Fruit fly (Drosophila melanogaster) whole organism, embryonic: ENCODE results near the gene Vm26Ac.

Experiments used
- Atf-2 ChIP-seq: fragments of 200-800 bp; sonication (Bioruptor generic); optimal IDR thresholded peaks from 2 replicates; lab custom pipeline; 2016; ENCODE audit warnings: missing biosample characterization, missing genetic modification characterization
- CG1024 ChIP-seq: fragments of 200-800 bp; sonication (Bioruptor generic); IDR thresholded peaks from 2 replicates; pipeline ENCODE4 v1.3.6; 2022; ENCODE audit warnings: missing biosample characterization, missing genetic modification characterization
- CG10267 ChIP-seq: fragments of 200-800 bp; sonication (Bioruptor generic); optimal IDR thresholded peaks from 2 replicates; lab custom pipeline; 2018; ENCODE audit warnings: missing biosample characterization, mild to moderate bottlenecking, missing genetic modification characterization, moderate library complexity
- CG10274 ChIP-seq: fragments of 200-800 bp; sonication (Bioruptor generic); optimal IDR thresholded peaks from 3 replicates; lab custom pipeline; 2017; ENCODE audit warnings: missing biosample characterization, mild to moderate bottlenecking, missing genetic modification characterization
- CG1233 ChIP-seq: fragments of 200-800 bp; sonication (Bioruptor generic); optimal IDR thresholded peaks from 4 replicates; lab custom pipeline; 2018; ENCODE audit warnings: missing biosample characterization, mild to moderate bottlenecking, missing genetic modification characterization
- CG13287 ChIP-seq: fragments of 200-800 bp; sonication (Bioruptor generic); IDR thresholded peaks from 2 replicates; pipeline ENCODE4 v1.3.6; 2022; ENCODE audit warnings: missing biosample characterization, missing genetic modification characterization; ENCODE audit not compliant: partially characterized antibody
- CG14710 ChIP-seq: fragments of 200-800 bp; sonication (Bioruptor generic); optimal IDR thresholded peaks from 3 replicates; lab custom pipeline; 2019; ENCODE audit warnings: missing biosample characterization, mild to moderate bottlenecking, missing genetic modification characterization, moderate library complexity
- CG15601 ChIP-seq: fragments of 200-800 bp; sonication (Bioruptor generic); optimal IDR thresholded peaks from 3 replicates; lab custom pipeline; 2019; ENCODE audit warnings: missing biosample characterization, mild to moderate bottlenecking, missing genetic modification characterization, moderate library complexity
- CG2678 ChIP-seq: fragments of 200-800 bp; sonication (Bioruptor generic); optimal IDR thresholded peaks from 3 replicates; lab custom pipeline; 2019; ENCODE audit warnings: missing biosample characterization, mild to moderate bottlenecking, missing genetic modification characterization, moderate library complexity
- CG30020 ChIP-seq: fragments of 200-800 bp; optimal IDR thresholded peaks from 2 replicates; lab custom pipeline; 2019; ENCODE audit warnings: missing biosample characterization, mild to moderate bottlenecking, missing genetic modification characterization, moderate library complexity
- CG31224 ChIP-seq: fragments of 200-800 bp; sonication (Bioruptor generic); IDR thresholded peaks from 2 replicates; pipeline ENCODE4 v1.3.6; 2022; ENCODE audit warnings: missing biosample characterization, missing genetic modification characterization
- CG3407 ChIP-seq: fragments of 200-800 bp; sonication (Bioruptor generic); optimal IDR thresholded peaks from 2 replicates; lab custom pipeline; 2018; ENCODE audit warnings: missing biosample characterization, mild to moderate bottlenecking, missing genetic modification characterization
- CG3847 ChIP-seq: fragments of 200-800 bp; sonication (Bioruptor generic); IDR thresholded peaks from 2 replicates; pipeline ENCODE4 v1.3.6; 2022; ENCODE audit warnings: missing biosample characterization, missing genetic modification characterization
- CG42726 ChIP-seq: fragments of 200-800 bp; sonication (Bioruptor generic); IDR thresholded peaks from 2 replicates; pipeline ENCODE4 v1.3.6; 2022; ENCODE audit warnings: missing biosample characterization, missing genetic modification characterization; ENCODE audit not compliant: partially characterized antibody
- CG4617 ChIP-seq: fragments of 200-800 bp; sonication (Bioruptor generic); optimal IDR thresholded peaks from 3 replicates; lab custom pipeline; 2016; ENCODE audit warnings: missing biosample characterization, missing genetic modification characterization, borderline replicate concordance
- CG7745 ChIP-seq: fragments of 200-800 bp; sonication (Bioruptor generic); optimal IDR thresholded peaks from 2 replicates; lab custom pipeline; 2018; ENCODE audit warnings: missing biosample characterization, mild to moderate bottlenecking, missing genetic modification characterization, moderate library complexity
- CG8359 ChIP-seq: fragments of 200-800 bp; sonication (Bioruptor generic); optimal IDR thresholded peaks from 2 replicates; lab custom pipeline; 2017; ENCODE audit warnings: missing biosample characterization, mild to moderate bottlenecking, missing genetic modification characterization, borderline replicate concordance
- CG8388 ChIP-seq: fragments of 200-800 bp; sonication (Bioruptor generic); optimal IDR thresholded peaks from 2 replicates; lab custom pipeline; 2019; ENCODE audit warnings: missing biosample characterization, mild to moderate bottlenecking, missing genetic modification characterization, moderate library complexity
- CG8478 ChIP-seq: fragments of >200 bp; optimal IDR thresholded peaks from 2 replicates; lab custom pipeline; 2018
- CkIIα-i1 ChIP-seq: fragments of 200-800 bp; sonication (Bioruptor generic); IDR thresholded peaks from 2 replicates; pipeline ENCODE4 v1.3.6; 2022; ENCODE audit warnings: missing biosample characterization, missing genetic modification characterization
- Dip3 ChIP-seq: fragments of 200-800 bp; sonication (Bioruptor generic); optimal IDR thresholded peaks from 3 replicates; lab custom pipeline; 2016; ENCODE audit warnings: missing biosample characterization, missing genetic modification characterization
- Doc2 ChIP-seq: fragments of 200-800 bp; sonication (Bioruptor generic); IDR thresholded peaks from 2 replicates; pipeline ENCODE4 v1.3.6; 2022; ENCODE audit warnings: missing biosample characterization, missing genetic modification characterization
- Dp ChIP-seq: fragments of 200-800 bp; sonication (Bioruptor generic); optimal IDR thresholded peaks from 2 replicates; lab custom pipeline; 2018; ENCODE audit warnings: missing biosample characterization, mild to moderate bottlenecking, missing genetic modification characterization, moderate library complexity
- ERR ChIP-seq: fragments of 200-800 bp; sonication (Bioruptor generic); optimal IDR thresholded peaks from 2 replicates; lab custom pipeline; 2016; ENCODE audit warnings: missing biosample characterization, missing genetic modification characterization
- Ets97D ChIP-seq: fragments of 200-800 bp; sonication (Bioruptor generic); optimal IDR thresholded peaks from 3 replicates; lab custom pipeline; 2016; ENCODE audit warnings: missing biosample characterization, missing genetic modification characterization
- Fer3 ChIP-seq: fragments of 200-800 bp; sonication (Bioruptor generic); optimal IDR thresholded peaks from 2 replicates; lab custom pipeline; 2018; ENCODE audit warnings: missing biosample characterization, mild to moderate bottlenecking, missing genetic modification characterization, moderate library complexity
- HLH3B ChIP-seq: fragments of 200-800 bp; sonication (Bioruptor generic); IDR thresholded peaks from 2 replicates; pipeline ENCODE4 v1.3.6; 2022; ENCODE audit warnings: missing biosample characterization, missing genetic modification characterization
- Hey ChIP-seq: fragments of 200-800 bp; sonication (Bioruptor generic); optimal IDR thresholded peaks from 3 replicates; lab custom pipeline; 2018; ENCODE audit warnings: missing biosample characterization, mild to moderate bottlenecking, missing genetic modification characterization
- Hr78 ChIP-seq, 2 experiments: fragments of 200-800 bp in 1 of 2; fragments of >200 bp in 1 of 2; sonication (Bioruptor generic) in 1 of 2; optimal IDR thresholded peaks; 2 replicates each; lab custom pipeline; 2017 to 2019; ENCODE audit warnings: missing biosample characterization in 2 of 2, missing genetic modification characterization in 2 of 2, mild to moderate bottlenecking in 1 of 2, moderate library complexity in 1 of 2
- Med ChIP-seq: fragments of 200-800 bp; sonication (Bioruptor generic); peaks from one replicate; lab custom pipeline; 2016; ENCODE audit warnings: missing biosample characterization, missing genetic modification characterization, mild to moderate bottlenecking, inconsistent platforms, moderate library complexity
- Myb ChIP-seq: fragments of 200-800 bp; sonication (Bioruptor generic); optimal IDR thresholded peaks from 2 replicates; lab custom pipeline; 2016; ENCODE audit warnings: missing biosample characterization, missing genetic modification characterization
- Neu2 ChIP-seq: fragments of 200-800 bp; sonication (Bioruptor generic); optimal IDR thresholded peaks from 3 replicates; lab custom pipeline; 2016; ENCODE audit warnings: missing biosample characterization, missing genetic modification characterization, borderline replicate concordance
- Nf-YA ChIP-seq: fragments of 200-800 bp; sonication (Bioruptor generic); IDR thresholded peaks from 2 replicates; pipeline ENCODE4 v1.3.6; 2022; ENCODE audit warnings: missing biosample characterization, missing genetic modification characterization
- Nf-YC ChIP-seq: fragments of 200-800 bp; optimal IDR thresholded peaks from 3 replicates; lab custom pipeline; 2019; ENCODE audit warnings: missing biosample characterization, mild to moderate bottlenecking, missing genetic modification characterization, moderate library complexity
- NfI ChIP-seq: fragments of 200-800 bp; sonication (Bioruptor generic); optimal IDR thresholded peaks from 3 replicates; lab custom pipeline; 2018; ENCODE audit warnings: missing biosample characterization, mild to moderate bottlenecking, missing genetic modification characterization, moderate library complexity
- Rfx ChIP-seq: fragments of 200-800 bp; sonication (Bioruptor generic); IDR thresholded peaks from 2 replicates; pipeline ENCODE4 v1.3.6; 2022; ENCODE audit warnings: missing biosample characterization, missing genetic modification characterization
- Sin3A ChIP-seq: fragments of >200 bp; optimal IDR thresholded peaks from 2 replicates; lab custom pipeline; 2018
- YL-1 ChIP-seq: fragments of 200-800 bp; sonication (Bioruptor generic); optimal IDR thresholded peaks from 3 replicates; lab custom pipeline; 2017; ENCODE audit warnings: missing biosample characterization, mild to moderate bottlenecking, missing genetic modification characterization
- abd-A ChIP-seq: fragments of 200-800 bp; sonication (Bioruptor generic); optimal IDR thresholded peaks from 3 replicates; lab custom pipeline; 2019; ENCODE audit warnings: missing biosample characterization, mild to moderate bottlenecking, missing genetic modification characterization, moderate library complexity
- aop ChIP-seq: fragments of 200-800 bp; sonication (Bioruptor generic); IDR thresholded peaks from 2 replicates; pipeline ENCODE4 v1.3.6; 2022; ENCODE audit warnings: missing biosample characterization, missing genetic modification characterization
- az2 ChIP-seq: fragments of 200-800 bp; sonication (Bioruptor generic); optimal IDR thresholded peaks from 3 replicates; lab custom pipeline; 2016; ENCODE audit warnings: missing biosample characterization, missing genetic modification characterization
- bbx ChIP-seq: fragments of 200-800 bp; sonication (Bioruptor generic); IDR thresholded peaks from 2 replicates; pipeline ENCODE4 v1.3.6; 2022; ENCODE audit warnings: missing biosample characterization, missing genetic modification characterization; ENCODE audit not compliant: partially characterized antibody
- bcd ChIP-seq: fragments of 200-800 bp; sonication (Bioruptor generic); optimal IDR thresholded peaks from 2 replicates; lab custom pipeline; 2017; ENCODE audit warnings: missing biosample characterization, mild to moderate bottlenecking, missing genetic modification characterization
- dpn ChIP-seq, 2 experiments: fragments of 200-800 bp; sonication (Bioruptor generic); optimal IDR thresholded peaks; 3 replicates each; lab custom pipeline; 2016; ENCODE audit warnings: missing biosample characterization in 2 of 2, missing genetic modification characterization in 2 of 2
- ken ChIP-seq: fragments of 200-800 bp; sonication (Bioruptor generic); IDR thresholded peaks from 3 replicates; pipeline ENCODE4 v1.3.6; 2022; ENCODE audit warnings: missing biosample characterization, missing genetic modification characterization
- nau ChIP-seq: fragments of 200-800 bp; sonication (Bioruptor generic); optimal IDR thresholded peaks from 3 replicates; lab custom pipeline; 2017; ENCODE audit warnings: missing biosample characterization, mild to moderate bottlenecking, missing genetic modification characterization, missing genetic modification reagents
- nerfin-2 ChIP-seq: fragments of 200-800 bp; sonication (Bioruptor generic); IDR thresholded peaks from 2 replicates; pipeline ENCODE4 v1.3.6; 2022; ENCODE audit warnings: missing biosample characterization, missing genetic modification characterization; ENCODE audit not compliant: partially characterized antibody
- shn ChIP-seq: fragments of 200-800 bp; sonication (Bioruptor generic); optimal IDR thresholded peaks from 3 replicates; lab custom pipeline; 2016; ENCODE audit warnings: missing biosample characterization, missing genetic modification characterization
- sisA ChIP-seq: fragments of 200-800 bp; sonication (Bioruptor generic); IDR thresholded peaks from 2 replicates; pipeline ENCODE4 v1.3.6; 2022; ENCODE audit warnings: missing biosample characterization, missing genetic modification characterization
- toy ChIP-seq: fragments of 200-800 bp; sonication (Bioruptor generic); IDR thresholded peaks from 2 replicates; pipeline ENCODE4 v1.3.6; 2022; ENCODE audit warnings: missing biosample characterization, missing genetic modification characterization
- wdn ChIP-seq: fragments of 200-800 bp; sonication (Bioruptor generic); IDR thresholded peaks from 2 replicates; pipeline ENCODE4 v1.3.6; 2022; ENCODE audit warnings: missing biosample characterization, missing genetic modification characterization

Vm26Ac gene

dm6 chr2L:5986094-5986493 is 27.7 kb upstream of the Vm26Ac start, which contains the start of gene ifc (continued):
- peak; percentile 82 for TF ChIP-seq Neu2 (GFP tag; lab: Kevin White, UChicago)
- TF ChIP-seq Nf-YA (GFP tag; lab: Robert Waterston, UW): no peak
- TF ChIP-seq shn (GFP tag; lab: Kevin White, UChicago): peak; percentile 74
- TF ChIP-seq Hey (tag; lab: Kevin White, UChicago): no peak
- peak; percentile 81 for TF ChIP-seq CG14710
- no peak for TF ChIP-seq CG13287 (GFP tag; lab: Robert Waterston, UW)
- TF ChIP-seq NfI (GFP tag; lab: Kevin White, UChicago): peak; percentile 77
- TF ChIP-seq CG3407 (GFP tag; lab: Kevin White, UChicago): no peak
- peak; percentile 91 for TF ChIP-seq Ets97D
- TF ChIP-seq nerfin-2 (GFP tag; lab: Robert Waterston, UW): no peak
- no peak for TF ChIP-seq ken (GFP tag; lab: Robert Waterston, UW)
- TF ChIP-seq CG1233 (GFP tag; lab: Kevin White, UChicago): no peak
- peak; percentile 37 for TF ChIP-seq az2 (GFP tag; lab: Kevin White, UChicago)
- TF ChIP-seq Dip3 (GFP tag; lab: Kevin White, UChicago): peak; percentile 51
- TF ChIP-seq Doc2: no peak
- TF ChIP-seq Fer3: peak; percentile 64
- TF ChIP-seq CG42726: no peak
- no peak for TF ChIP-seq sisA (GFP tag; lab: Robert Waterston, UW)
- TF ChIP-seq toy (GFP tag; lab: Robert Waterston, UW): no peak
- TF ChIP-seq Med (GFP tag; lab: Kevin White, UChicago): peak; percentile 94
- TF ChIP-seq CG15601: peak; percentile 72
- no peak for TF ChIP-seq CkIIα-i1
- TF ChIP-seq CG10274: no peak
- TF ChIP-seq Myb (GFP tag; lab: Kevin White, UChicago): peak; percentile 70
- TF ChIP-seq CG8359 (GFP tag; lab: Kevin White, UChicago): no peak
- no peak for TF ChIP-seq CG1024 (GFP tag; lab: Robert Waterston, UW)
- no peak for TF ChIP-seq wdn (GFP tag; lab: Robert Waterston, UW)
- no peak for TF ChIP-seq bbx (GFP tag; lab: Robert Waterston, UW)
- TF ChIP-seq Sin3A: peak; percentile 39
- peak; percentile 45 for TF ChIP-seq Atf-2 (GFP tag; lab: Kevin White, UChicago)
- peak; percentile 63 for TF ChIP-seq Dp
- TF ChIP-seq YL-1 (GFP tag; lab: Kevin White, UChicago): peak; percentile 69
- peak; percentile 77 for TF ChIP-seq CG10267 (tag; lab: Kevin White, UChicago)
- TF ChIP-seq aop: no peak
- peak; percentile 56 for TF ChIP-seq Nf-YC (tag; lab: Kevin White, UChicago)
- TF ChIP-seq CG8388: peak; percentile 15
- TF ChIP-seq CG4617: peak; percentile 61
- TF ChIP-seq ERR (GFP tag; lab: Kevin White, UChicago): peak; percentile 69
- TF ChIP-seq nau (GFP tag; lab: Kevin White, UChicago): no peak
- peak; percentile 67 to 75 for TF ChIP-seq dpn (GFP tag; optimal IDR thresholded peaks at IDR 0.05; lab: Kevin White, UChicago)
- TF ChIP-seq CG7745 (tag; lab: Kevin White, UChicago): no peak
- TF ChIP-seq abd-A (tag; lab: Kevin White, UChicago): no peak
- no peak for TF ChIP-seq CG31224
- no peak for TF ChIP-seq Rfx
- peak in 1 of 2 experiments; percentile 59 for TF ChIP-seq Hr78 (GFP tag; optimal IDR thresholded peaks at IDR 0.05; lab: Kevin White, UChicago)
- TF ChIP-seq CG3847 (GFP tag; lab: Robert Waterston, UW): no peak
- peak; percentile 96 for TF ChIP-seq CG30020 (tag; lab: Kevin White, UChicago)
- no peak for TF ChIP-seq HLH3B
- peak; percentile 87 for TF ChIP-seq bcd (GFP tag; lab: Kevin White, UChicago)
- peak; percentile 64 for TF ChIP-seq CG2678 (tag; lab: Kevin White, UChicago)
- no peak for TF ChIP-seq CG8478 (lab: Kevin White, UChicago)
